Worm (Caenorhabditis elegans) whole organism, L4 larva: ENCODE measurements around the gene F38A5.22.

Experiments
- D1046.2 ChIP-seq: fragments of 200-800 bp; sonication (Bioruptor generic); IDR thresholded peaks from 2 replicates; pipeline ENCODE4 v1.3.6; 2022; ENCODE audit warnings: missing genetic modification characterization, missing compliant biosample characterization
- R02D3.7 ChIP-seq: fragments of 150-350 bp; sonication (generic microtip); optimal IDR thresholded peaks from 3 replicates; lab custom pipeline; 2014; ENCODE audit warnings: missing biosample characterization, missing genetic modification characterization
- aly-2 ChIP-seq: sonication (generic microtip); optimal IDR thresholded peaks from 2 replicates; lab custom pipeline; 2018; ENCODE audit warnings: missing biosample characterization, missing genetic modification characterization
- daf-12 ChIP-seq: fragments of 150-350 bp; optimal IDR thresholded peaks from 2 replicates; lab custom pipeline; 2014; ENCODE audit warnings: missing biosample characterization, missing genetic modification reagents, missing genetic modification characterization
- fos-1 ChIP-seq: fragments of 150-350 bp; optimal IDR thresholded peaks from 2 replicates; lab custom pipeline; 2014; ENCODE audit warnings: missing biosample characterization, missing genetic modification characterization
- unc-62 ChIP-seq, 3 experiments: fragments of 150-350 bp in 1 of 3; sonication (generic microtip); optimal IDR thresholded peaks in 2 of 3; peaks in 1 of 3; 1 replicate in 1 of 3; 2 replicates in 2 of 3; lab custom pipeline; 2014 to 2017; ENCODE audit warnings: missing biosample characterization in 3 of 3, missing genetic modification characterization in 3 of 3, missing genetic modification reagents in 3 of 3, missing genotype in 1 of 3
- zag-1 ChIP-seq: fragments of 150-350 bp; optimal IDR thresholded peaks from 2 replicates; lab custom pipeline; 2014; ENCODE audit warnings: missing biosample characterization, missing genetic modification characterization
- zfp-3 ChIP-seq: fragments of 200-800 bp; sonication (Bioruptor generic); conservative IDR thresholded peaks from 2 replicates; pipeline ENCODE4 v1.3.6; 2022; ENCODE audit warnings: missing genetic modification reagents, missing genetic modification characterization, missing compliant biosample characterization

DNA sequence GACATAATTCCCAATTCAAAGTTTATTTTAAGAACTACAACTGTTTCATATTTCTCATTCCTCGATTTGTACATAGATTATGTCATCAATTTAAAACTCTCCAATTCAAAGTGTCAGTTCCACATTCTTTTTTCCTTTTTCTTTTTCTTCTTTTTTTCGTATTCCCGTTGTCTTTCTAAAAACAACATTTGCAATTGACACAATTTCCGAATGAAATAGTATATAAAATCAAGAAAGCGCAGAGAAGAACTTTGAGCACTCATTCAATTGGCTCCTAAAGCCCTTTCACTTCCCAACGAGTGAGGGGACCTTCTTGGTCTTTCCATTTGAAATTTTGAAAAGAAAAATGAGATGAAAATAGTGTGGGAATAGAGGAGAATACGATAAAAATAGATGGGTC lies 48.3 kb downstream of the F38A5.22 start:
- TF ChIP-seq fos-1 = no peak
- no peak for TF ChIP-seq zag-1 (tag; lab: Kevin White, UChicago)
- no peak for TF ChIP-seq unc-62 (GFP tag; optimal IDR thresholded peaks at IDR 0.05 in 1 of 2; lab: Kevin White, UChicago)
- TF ChIP-seq unc-62 (tag; optimal IDR thresholded peaks at IDR 0.05; lab: Kevin White, UChicago) = no peak
- TF ChIP-seq aly-2 (tag; lab: Kevin White, UChicago) = no peak
- TF ChIP-seq D1046.2 (GFP tag; lab: Robert Waterston, UW) = no peak
- TF ChIP-seq zfp-3 (GFP tag; lab: Robert Waterston, UW) = no peak
- TF ChIP-seq daf-12 (tag; lab: Kevin White, UChicago) = no peak
- TF ChIP-seq R02D3.7 (tag; lab: Kevin White, UChicago) = no peak
